Worm (Caenorhabditis elegans) whole organism, L3 larva: ENCODE measurements around the gene rpl-9.

Experiments used
- ZK546.5 ChIP-seq: sonication (generic microtip); optimal IDR thresholded peaks from 2 replicates; lab custom pipeline; 2017; ENCODE audit warnings: missing biosample characterization, missing genetic modification characterization
- aly-2 ChIP-seq: fragments of 150-350 bp; optimal IDR thresholded peaks from 2 replicates; lab custom pipeline; 2014; ENCODE audit warnings: missing biosample characterization, missing genetic modification characterization
- ama-1 ChIP-seq: fragments of 150-350 bp; optimal IDR thresholded peaks from 2 replicates; lab custom pipeline; 2018
- ceh-82 ChIP-seq: fragments of 150-350 bp; optimal IDR thresholded peaks from 2 replicates; lab custom pipeline; 2014; ENCODE audit warnings: missing biosample characterization, missing genetic modification characterization
- daf-12 ChIP-seq: fragments of 150-350 bp; optimal IDR thresholded peaks from 2 replicates; lab custom pipeline; 2014; ENCODE audit warnings: missing biosample characterization, missing genetic modification reagents, missing genetic modification characterization
- egl-27 ChIP-seq: sonication (generic microtip); optimal IDR thresholded peaks from 4 replicates; lab custom pipeline; 2017; ENCODE audit warnings: missing biosample characterization, missing genetic modification reagents, missing genetic modification characterization
- elt-1 ChIP-seq: fragments of 150-350 bp; optimal IDR thresholded peaks from 2 replicates; lab custom pipeline; 2014; ENCODE audit warnings: missing biosample characterization, missing genetic modification characterization
- elt-2 ChIP-seq: sonication (generic microtip); optimal IDR thresholded peaks from 2 replicates; lab custom pipeline; 2016; ENCODE audit warnings: missing genetic modification reagents, mild to moderate bottlenecking, missing genetic modification characterization, missing compliant biosample characterization
- elt-3 ChIP-seq, 3 experiments: fragments of 150-350 bp in 1 of 3; sonication (generic microtip) in 2 of 3; optimal IDR thresholded peaks; 2 replicates in 2 of 3; 4 replicates in 1 of 3; lab custom pipeline; 2014 to 2017; ENCODE audit warnings: missing biosample characterization in 3 of 3, missing genetic modification characterization in 3 of 3
- eor-1 ChIP-seq, 2 experiments: fragments of 150-350 bp; optimal IDR thresholded peaks; 2 replicates each; lab custom pipeline; 2014 to 2018; ENCODE audit warnings: missing biosample characterization in 2 of 2, missing genetic modification characterization in 2 of 2
- fkh-10 ChIP-seq: sonication (generic microtip); optimal IDR thresholded peaks from 2 replicates; lab custom pipeline; 2017; ENCODE audit warnings: missing biosample characterization, missing genetic modification reagents, missing genetic modification characterization
- fkh-2 ChIP-seq: fragments of 150-350 bp; optimal IDR thresholded peaks from 2 replicates; lab custom pipeline; 2014; ENCODE audit warnings: missing biosample characterization, missing genetic modification reagents, missing genetic modification characterization
- fos-1 ChIP-seq: fragments of 150-350 bp; optimal IDR thresholded peaks from 2 replicates; lab custom pipeline; 2014; ENCODE audit warnings: missing biosample characterization, missing genetic modification characterization
- hmg-11 ChIP-seq: sonication (generic microtip); optimal IDR thresholded peaks from 2 replicates; lab custom pipeline; 2016; ENCODE audit warnings: missing genetic modification characterization, missing compliant biosample characterization
- jun-1 ChIP-seq: fragments of 150-350 bp; optimal IDR thresholded peaks from 2 replicates; lab custom pipeline; 2014; ENCODE audit warnings: missing biosample characterization, missing genetic modification reagents, missing genetic modification characterization
- lin-15B ChIP-seq: fragments of 150-350 bp; optimal IDR thresholded peaks from 2 replicates; lab custom pipeline; 2014; ENCODE audit warnings: missing biosample characterization, missing genetic modification characterization
- lin-39 ChIP-seq: fragments of 150-350 bp; optimal IDR thresholded peaks from 2 replicates; lab custom pipeline; 2018; ENCODE audit warnings: missing biosample characterization, missing genetic modification reagents, missing genetic modification characterization
- mml-1 ChIP-seq: fragments of 150-350 bp; sonication (generic microtip); optimal IDR thresholded peaks from 3 replicates; lab custom pipeline; 2014; ENCODE audit warnings: missing biosample characterization, missing genetic modification characterization
- nfya-1 ChIP-seq: sonication (generic microtip); optimal IDR thresholded peaks from 2 replicates; lab custom pipeline; 2017; ENCODE audit warnings: missing genetic modification characterization, mild to moderate bottlenecking, missing compliant biosample characterization, antibody characterized with exemption, moderate library complexity; ENCODE audit not compliant: insufficient read depth
- nhr-11 ChIP-seq: fragments of 150-350 bp; optimal IDR thresholded peaks from 2 replicates; lab custom pipeline; 2014; ENCODE audit warnings: missing biosample characterization, missing genetic modification characterization
- nhr-23 ChIP-seq: fragments of 150-350 bp; optimal IDR thresholded peaks from 2 replicates; lab custom pipeline; 2014; ENCODE audit warnings: missing biosample characterization, missing genetic modification reagents, missing genetic modification characterization
- nhr-25 ChIP-seq: sonication (generic microtip); optimal IDR thresholded peaks from 2 replicates; lab custom pipeline; 2017; ENCODE audit warnings: missing biosample characterization, missing genetic modification characterization
- nhr-28 ChIP-seq: fragments of 150-350 bp; optimal IDR thresholded peaks from 2 replicates; lab custom pipeline; 2014; ENCODE audit warnings: missing biosample characterization, missing genetic modification characterization
- nhr-43 ChIP-seq: sonication (generic microtip); optimal IDR thresholded peaks from 2 replicates; lab custom pipeline; 2016; ENCODE audit warnings: mild to moderate bottlenecking, missing genetic modification characterization, missing compliant biosample characterization; ENCODE audit not compliant: poor library complexity, severe bottlenecking
- nhr-67 ChIP-seq: fragments of 150-350 bp; optimal IDR thresholded peaks from 2 replicates; lab custom pipeline; 2014; ENCODE audit warnings: missing biosample characterization, missing genetic modification characterization
- nhr-77 ChIP-seq: fragments of 150-350 bp; optimal IDR thresholded peaks from 2 replicates; lab custom pipeline; 2014; ENCODE audit warnings: missing biosample characterization, missing genetic modification characterization
- pha-4 ChIP-seq: fragments of 150-350 bp; optimal IDR thresholded peaks from 2 replicates; lab custom pipeline; 2014; ENCODE audit warnings: missing biosample characterization, missing genetic modification reagents, missing genetic modification characterization
- pqm-1 ChIP-seq: fragments of 150-350 bp; optimal IDR thresholded peaks from 2 replicates; lab custom pipeline; 2017; ENCODE audit warnings: missing biosample characterization, missing genetic modification characterization, inconsistent platforms
- sea-2 ChIP-seq: fragments of 150-350 bp; sonication (generic microtip); optimal IDR thresholded peaks from 4 replicates; lab custom pipeline; 2014; ENCODE audit warnings: missing biosample characterization, missing genetic modification reagents, missing genetic modification characterization
- skn-1 ChIP-seq: fragments of 150-350 bp; optimal IDR thresholded peaks from 2 replicates; lab custom pipeline; 2014; ENCODE audit warnings: missing biosample characterization, missing genetic modification characterization
- snpc-4 ChIP-seq: fragments of 150-350 bp; optimal IDR thresholded peaks from 2 replicates; lab custom pipeline; 2014; ENCODE audit warnings: missing biosample characterization, missing genetic modification characterization
- tbx-2 ChIP-seq: sonication (generic microtip); optimal IDR thresholded peaks from 2 replicates; lab custom pipeline; 2016; ENCODE audit warnings: mild to moderate bottlenecking, missing genetic modification characterization, missing compliant biosample characterization
- unc-39 ChIP-seq: sonication (generic microtip); optimal IDR thresholded peaks from 4 replicates; lab custom pipeline; 2017; ENCODE audit warnings: missing biosample characterization, missing genetic modification characterization
- unc-62 ChIP-seq: fragments of 150-350 bp; sonication (generic microtip); optimal IDR thresholded peaks from 4 replicates; lab custom pipeline; 2014; ENCODE audit warnings: missing biosample characterization, missing genetic modification reagents, missing genetic modification characterization
- zag-1 ChIP-seq: fragments of 150-350 bp; optimal IDR thresholded peaks from 2 replicates; lab custom pipeline; 2014; ENCODE audit warnings: missing biosample characterization, missing genetic modification characterization

Gene rpl-9

DNA sequence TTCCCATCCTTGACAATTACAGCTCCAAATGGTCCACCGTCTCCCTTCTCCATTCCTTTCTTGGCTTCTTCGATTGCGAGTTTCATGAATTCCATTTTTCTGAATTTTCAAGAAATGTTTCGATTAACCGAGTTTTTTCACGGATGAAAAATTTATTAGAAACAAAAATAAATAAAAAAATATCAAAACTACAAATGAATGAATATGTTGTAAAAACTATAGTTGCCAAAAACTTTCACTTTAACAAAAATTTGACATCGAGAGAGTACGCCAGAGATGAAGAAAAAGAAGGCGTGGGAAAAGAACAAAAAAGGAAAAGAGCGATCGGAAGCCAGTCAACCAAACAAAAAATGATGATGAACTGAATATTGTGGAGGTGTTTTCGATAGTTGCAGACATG is 10.3 kb upstream of the rpl-9 start, which contains the start of gene R13A5.10:
Gene R13A5.10, minus strand, starts transcription at position 101 of the 400 bp plus-strand sequence.
- TF ChIP-seq nhr-77 (tag; lab: Kevin White, UChicago) (no peak), daf-12 (tag; lab: Kevin White, UChicago) (no peak), nhr-43 (tag; lab: Kevin White, UChicago) (no peak), unc-62 (no peak), eor-1 (tag; optimal IDR thresholded peaks at IDR 0.05; lab: Kevin White, UChicago) (no peak), elt-2 (no peak), lin-15B (no peak), nhr-25 (tag; lab: Kevin White, UChicago) (no peak)
- TF ChIP-seq, all 47 proteins: peak for 0

DNA sequence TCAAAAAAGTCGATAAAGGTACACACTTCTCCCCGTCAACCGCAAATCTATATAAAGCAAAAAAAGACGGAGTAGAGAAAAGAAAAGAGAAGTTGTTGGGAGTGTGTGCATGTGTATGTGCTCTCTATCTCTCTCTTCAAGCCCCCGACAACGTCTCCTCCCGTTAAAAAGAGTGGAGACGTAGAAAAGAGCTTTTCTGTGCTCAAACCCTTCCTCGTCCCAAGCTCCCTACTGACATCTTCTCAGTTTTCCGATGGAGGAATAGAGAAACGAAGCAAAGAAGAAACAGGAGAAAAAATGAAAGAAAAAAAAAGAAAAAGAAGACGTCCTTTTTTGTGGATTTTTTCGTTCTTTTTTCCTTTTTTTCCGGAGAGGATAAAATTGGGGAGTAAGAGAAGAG is 8.0 kb upstream of the rpl-9 start:
- TF ChIP-seq jun-1 (tag; lab: Kevin White, UChicago): no peak
- TF ChIP-seq zag-1 (tag; lab: Kevin White, UChicago): no peak
- TF ChIP-seq daf-12 (tag; lab: Kevin White, UChicago): no peak
- peak; percentile 85 for TF ChIP-seq fkh-10 (GFP tag; lab: Kevin White, UChicago)
- TF ChIP-seq nhr-25 (tag; lab: Kevin White, UChicago): no peak
- no peak for TF ChIP-seq ceh-82 (tag; lab: Kevin White, UChicago)
- TF ChIP-seq fos-1 (tag; lab: Kevin White, UChicago): no peak
- no peak for TF ChIP-seq fkh-2
- TF ChIP-seq skn-1: no peak
- peak; percentile 17 for TF ChIP-seq snpc-4 (tag; lab: Kevin White, UChicago)
- no peak for TF ChIP-seq tbx-2 (tag; lab: Kevin White, UChicago)
- TF ChIP-seq nhr-23: no peak
- TF ChIP-seq aly-2 (tag; lab: Kevin White, UChicago): no peak
- TF ChIP-seq nfya-1 (tag; lab: Kevin White, UChicago): peak; percentile 69
- TF ChIP-seq mml-1 (tag; lab: Kevin White, UChicago): no peak
- TF ChIP-seq lin-39 (tag; lab: Kevin White, UChicago): peak; percentile 63
- no peak for TF ChIP-seq ama-1 (lab: Kevin White, UChicago)
- TF ChIP-seq nhr-11 (tag; lab: Kevin White, UChicago): no peak
- peak; percentile 63 for TF ChIP-seq hmg-11
- TF ChIP-seq pqm-1 (tag; lab: Kevin White, UChicago): no peak
- no peak for TF ChIP-seq nhr-67
- no peak for TF ChIP-seq unc-39
- no peak for TF ChIP-seq sea-2 (GFP tag; lab: Kevin White, UChicago)
- no peak for TF ChIP-seq nhr-77 (tag; lab: Kevin White, UChicago)
- TF ChIP-seq pha-4 (tag; lab: Kevin White, UChicago): no peak
- no peak for TF ChIP-seq lin-15B
- TF ChIP-seq elt-3 (tag; optimal IDR thresholded peaks at IDR 0.05; lab: Kevin White, UChicago): no peak
- no peak for TF ChIP-seq nhr-28 (tag; lab: Kevin White, UChicago)
- no peak for TF ChIP-seq elt-1 (tag; lab: Kevin White, UChicago)
- TF ChIP-seq egl-27 (tag; lab: Kevin White, UChicago): no peak
- no peak for TF ChIP-seq eor-1 (tag; optimal IDR thresholded peaks at IDR 0.05; lab: Kevin White, UChicago)

- no peak for TF ChIP-seq nhr-11 (tag; lab: Kevin White, UChicago)
- TF ChIP-seq nfya-1 (tag; lab: Kevin White, UChicago): peak; percentile 8
Observed at ce11 chrIII:7579324-7579723, 6.7 kb upstream of the rpl-9 start, which contains the start of gene mfsd-6. Gene mfsd-6 (minus strand): TSS chrIII:7579411.

DNA sequence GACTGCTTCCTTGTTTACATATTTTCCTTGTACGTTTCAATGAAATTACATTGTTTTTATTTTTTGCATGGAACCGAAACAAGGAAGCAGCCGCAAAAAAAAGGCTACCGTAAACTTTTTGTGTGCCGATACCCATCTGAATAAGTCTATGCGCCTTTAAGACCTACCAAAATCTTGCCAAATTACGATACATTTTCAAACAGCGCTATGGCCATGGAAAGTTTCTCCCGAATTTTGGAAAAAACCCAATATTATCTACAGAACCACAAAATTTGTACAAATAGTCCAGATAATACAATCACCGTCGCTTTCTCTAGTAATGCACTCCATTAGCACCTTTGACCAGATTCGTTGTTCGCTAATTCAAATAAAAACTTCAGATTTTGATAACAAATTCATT is 905 bp downstream of the rpl-9 start:
- TF ChIP-seq nhr-11 (tag; lab: Kevin White, UChicago) (no peak), aly-2 (tag; lab: Kevin White, UChicago) (no peak), ZK546.5 (tag; lab: Kevin White, UChicago) (no peak), nhr-77 (tag; lab: Kevin White, UChicago) (peak; percentile 7)
